Fruit fly (Drosophila melanogaster): Measurements from ENCODE around the gene Tsp.

Tsp gene

dm6 chr2L:6692048-6692447, 16.8 kb downstream of the Tsp start:
- no peak for TF ChIP-seq Hr83 (GFP tag; optimal IDR thresholded peaks at IDR 0.05; ENCODE audit: poor library complexity, severe bottlenecking)
- TF ChIP-seq dl (GFP tag; optimal IDR thresholded peaks at IDR 0.05; ENCODE audit: insufficient read depth in 1 of 2, partially characterized antibody in 2 of 2): no peak
- TF ChIP-seq h (GFP tag; optimal IDR thresholded peaks at IDR 0.05): peak; percentile 2
- no peak for TF ChIP-seq Myc (optimal IDR thresholded peaks at IDR 0.05)
- TF ChIP-seq rgr (GFP tag; optimal IDR thresholded peaks at IDR 0.05): no peak

dm6 chr2L:6686612-6687011, 22.3 kb downstream of the Tsp start, which contains the start of gene CG11327:
Gene CG11327, minus strand, starts transcription at chr2L:6686712.
- no peak for TF ChIP-seq lola (GFP tag; optimal IDR thresholded peaks at IDR 0.05)
- TF ChIP-seq fru (GFP tag; optimal IDR thresholded peaks at IDR 0.05): no peak
- no peak for TF ChIP-seq Rel (GFP tag; optimal IDR thresholded peaks at IDR 0.05)
- no peak for TF ChIP-seq Rel (tag; optimal IDR thresholded peaks at IDR 0.05)
- TF ChIP-seq rgr (GFP tag; optimal IDR thresholded peaks at IDR 0.05): no peak
- no peak for TF ChIP-seq pan (optimal IDR thresholded peaks at IDR 0.05)
- no peak for TF ChIP-seq Vsx2 (GFP tag; optimal IDR thresholded peaks at IDR 0.05; ENCODE audit: partially characterized antibody)
- TF ChIP-seq sv (GFP tag; optimal IDR thresholded peaks at IDR 0.05): no peak
- TF ChIP-seq usp (GFP tag; optimal IDR thresholded peaks at IDR 0.05): no peak
- TF ChIP-seq ey (GFP tag; optimal IDR thresholded peaks at IDR 0.05): no peak
- no peak for TF ChIP-seq h (GFP tag; optimal IDR thresholded peaks at IDR 0.05)
- TF ChIP-seq Dif (GFP tag; optimal IDR thresholded peaks at IDR 0.05; ENCODE audit: partially characterized antibody): no peak
- no peak for TF ChIP-seq CG32264 (GFP tag; optimal IDR thresholded peaks at IDR 0.05)
- TF ChIP-seq tai (GFP tag; optimal IDR thresholded peaks at IDR 0.05): no peak
- TF ChIP-seq Hnf4 (GFP tag; optimal IDR thresholded peaks at IDR 0.05): no peak
- TF ChIP-seq sage (GFP tag; optimal IDR thresholded peaks at IDR 0.05): no peak
- no peak for TF ChIP-seq Hr78 (GFP tag; optimal IDR thresholded peaks at IDR 0.05)
- TF ChIP-seq Sp1 (GFP tag; optimal IDR thresholded peaks at IDR 0.05): no peak
- TF ChIP-seq Myc (optimal IDR thresholded peaks at IDR 0.05): no peak
- no peak for TF ChIP-seq dmrt93B (GFP tag; optimal IDR thresholded peaks at IDR 0.05)

dm6 chr2L:6683992-6684882, 24.6 kb downstream of the Tsp start, which contains the start of gene Nhe3:
Gene Nhe3, minus strand, starts transcription at chr2L:6684364.
- peak; percentile 68 for TF ChIP-seq Jra (GFP tag; optimal IDR thresholded peaks at IDR 0.05)
- no peak for TF ChIP-seq CG32264 (GFP tag; optimal IDR thresholded peaks at IDR 0.05)
- TF ChIP-seq Sp1 (GFP tag; optimal IDR thresholded peaks at IDR 0.05): peak; percentile 72
- peak; percentile 82 for TF ChIP-seq OdsH (GFP tag; optimal IDR thresholded peaks at IDR 0.05)
- no peak for TF ChIP-seq Mio (GFP tag; optimal IDR thresholded peaks at IDR 0.05)
- no peak for TF ChIP-seq lola (GFP tag; optimal IDR thresholded peaks at IDR 0.05)
- TF ChIP-seq Hnf4 (GFP tag; optimal IDR thresholded peaks at IDR 0.05): peak; percentile 75
- peak; percentile 86 for TF ChIP-seq sv (GFP tag; optimal IDR thresholded peaks at IDR 0.05)
- TF ChIP-seq Abd-B (GFP tag; optimal IDR thresholded peaks at IDR 0.05): no peak
- peak; percentile 44 for TF ChIP-seq Hr83 (GFP tag; optimal IDR thresholded peaks at IDR 0.05; ENCODE audit: poor library complexity, severe bottlenecking)
- no peak for TF ChIP-seq pan (optimal IDR thresholded peaks at IDR 0.05)
- no peak for TF ChIP-seq dl (GFP tag; optimal IDR thresholded peaks at IDR 0.05; ENCODE audit: insufficient read depth in 1 of 2, partially characterized antibody in 2 of 2)
- TF ChIP-seq sage (GFP tag; optimal IDR thresholded peaks at IDR 0.05): peak; percentile 24
- peak; percentile 37 for TF ChIP-seq dsf (GFP tag; optimal IDR thresholded peaks at IDR 0.05; ENCODE audit: borderline replicate concordance)
- TF ChIP-seq rgr (GFP tag; optimal IDR thresholded peaks at IDR 0.05): peak; percentile 78
- TF ChIP-seq h (GFP tag; optimal IDR thresholded peaks at IDR 0.05): peak; percentile 85
- peak; percentile 63 for TF ChIP-seq psq (GFP tag; optimal IDR thresholded peaks at IDR 0.05)
- TF ChIP-seq CrebA (GFP tag; optimal IDR thresholded peaks at IDR 0.05; ENCODE audit: borderline replicate concordance): no peak
- peak; percentile 76 for TF ChIP-seq woc (GFP tag; optimal IDR thresholded peaks at IDR 0.05)
- TF ChIP-seq HLH106 (tag; optimal IDR thresholded peaks at IDR 0.05): peak; percentile 77
- TF ChIP-seq tai (GFP tag; optimal IDR thresholded peaks at IDR 0.05): no peak
- no peak for TF ChIP-seq Dif (GFP tag; optimal IDR thresholded peaks at IDR 0.05; ENCODE audit: partially characterized antibody)
- TF ChIP-seq Vsx2 (GFP tag; optimal IDR thresholded peaks at IDR 0.05; ENCODE audit: partially characterized antibody): peak; percentile 32
- TF ChIP-seq GATAd (GFP tag; optimal IDR thresholded peaks at IDR 0.05): no peak
- TF ChIP-seq Myc (optimal IDR thresholded peaks at IDR 0.05): no peak
- no peak for TF ChIP-seq usp (GFP tag; optimal IDR thresholded peaks at IDR 0.05)
- TF ChIP-seq Hr78 (GFP tag; optimal IDR thresholded peaks at IDR 0.05): no peak
- no peak for TF ChIP-seq N (GFP tag; optimal IDR thresholded peaks at IDR 0.05)
- no peak for TF ChIP-seq brk (GFP tag; optimal IDR thresholded peaks at IDR 0.05)
- TF ChIP-seq Dfd (GFP tag; optimal IDR thresholded peaks at IDR 0.05): no peak
- peak in 1 of 2 experiments; percentile 84 for TF ChIP-seq foxo (GFP tag; optimal IDR thresholded peaks at IDR 0.05)
- TF ChIP-seq ey (GFP tag; optimal IDR thresholded peaks at IDR 0.05): peak; percentile 82
- no peak for TF ChIP-seq Rel (GFP tag; optimal IDR thresholded peaks at IDR 0.05)
- peak; percentile 46 for TF ChIP-seq Rel (tag; optimal IDR thresholded peaks at IDR 0.05)
- peak; percentile 42 for TF ChIP-seq fru (GFP tag; optimal IDR thresholded peaks at IDR 0.05)
- peak; percentile 61 for TF ChIP-seq jim (GFP tag; optimal IDR thresholded peaks at IDR 0.05)
- peak; percentile 53 for TF ChIP-seq CG9705 (GFP tag; optimal IDR thresholded peaks at IDR 0.05)
- TF ChIP-seq br (GFP tag; optimal IDR thresholded peaks at IDR 0.05): peak; percentile 80
- peak; percentile 2 for TF ChIP-seq dmrt93B (GFP tag; optimal IDR thresholded peaks at IDR 0.05)
